Worm (Caenorhabditis elegans) whole organism, late embryonic: ENCODE measurements around the gene str-141.

ENCODE experiments used
- C08G9.2 ChIP-seq: sonication (generic microtip); optimal IDR thresholded peaks from 2 replicates; lab custom pipeline; 2016; ENCODE audit warnings: mild to moderate bottlenecking, missing genetic modification characterization, moderate library complexity, missing compliant biosample characterization
- C38D4.7 ChIP-seq: fragments of 200-800 bp; sonication (Bioruptor generic); optimal IDR thresholded peaks from 2 replicates; lab custom pipeline; 2018; ENCODE audit warnings: mild to moderate bottlenecking, missing genetic modification characterization, moderate library complexity, missing compliant biosample characterization
- F13H6.1 ChIP-seq: sonication (generic microtip); optimal IDR thresholded peaks from 2 replicates; lab custom pipeline; 2016; ENCODE audit warnings: missing genetic modification characterization, missing compliant biosample characterization
- T23F11.4 ChIP-seq: fragments of 200-800 bp; sonication (Bioruptor generic); optimal IDR thresholded peaks from 2 replicates; lab custom pipeline; 2018; ENCODE audit warnings: mild to moderate bottlenecking, missing genetic modification characterization, missing compliant biosample characterization
- Y22D7AL.16 ChIP-seq: sonication (generic microtip); optimal IDR thresholded peaks from 2 replicates; lab custom pipeline; 2016; ENCODE audit warnings: missing genetic modification characterization, missing compliant biosample characterization
- ama-1 ChIP-seq: fragments of 150-350 bp; optimal IDR thresholded peaks from 2 replicates; lab custom pipeline; 2014
- ceh-14 ChIP-seq: sonication (generic microtip); optimal IDR thresholded peaks from 2 replicates; lab custom pipeline; 2016; ENCODE audit warnings: missing genotype, missing genetic modification characterization, missing compliant biosample characterization
- ceh-24 ChIP-seq: sonication (generic microtip); optimal IDR thresholded peaks from 2 replicates; lab custom pipeline; 2016; ENCODE audit warnings: mild to moderate bottlenecking, missing genetic modification characterization, missing compliant biosample characterization
- ceh-30 ChIP-seq: fragments of 150-350 bp; optimal IDR thresholded peaks from 2 replicates; lab custom pipeline; 2014; ENCODE audit warnings: missing biosample characterization, missing genetic modification characterization
- ceh-31 ChIP-seq: sonication (generic microtip); optimal IDR thresholded peaks from 2 replicates; lab custom pipeline; 2016; ENCODE audit warnings: missing genetic modification characterization, missing compliant biosample characterization
- ceh-34 ChIP-seq: sonication (generic microtip); optimal IDR thresholded peaks from 2 replicates; lab custom pipeline; 2016; ENCODE audit warnings: mild to moderate bottlenecking, missing genetic modification characterization, missing compliant biosample characterization
- ceh-45 ChIP-seq: fragments of 200-800 bp; sonication (Bioruptor generic); IDR thresholded peaks from 2 replicates; pipeline ENCODE4 v1.3.6; 2022; ENCODE audit warnings: missing genetic modification reagents, missing genetic modification characterization, missing compliant biosample characterization
- che-1 ChIP-seq: sonication (generic microtip); optimal IDR thresholded peaks from 2 replicates; lab custom pipeline; 2016; ENCODE audit warnings: mild to moderate bottlenecking, missing genetic modification characterization, missing compliant biosample characterization
- dmd-4 ChIP-seq: sonication (generic microtip); optimal IDR thresholded peaks from 2 replicates; lab custom pipeline; 2016; ENCODE audit warnings: borderline replicate concordance, missing genetic modification characterization, missing compliant biosample characterization
- dve-1 ChIP-seq: sonication (generic microtip); optimal IDR thresholded peaks from 2 replicates; lab custom pipeline; 2017; ENCODE audit warnings: antibody characterized with exemption, mild to moderate bottlenecking, missing genetic modification characterization, missing compliant biosample characterization
- elt-4 ChIP-seq: sonication (generic microtip); optimal IDR thresholded peaks from 2 replicates; lab custom pipeline; 2016; ENCODE audit warnings: missing genetic modification characterization, missing compliant biosample characterization
- eyg-1 ChIP-seq: sonication (generic microtip); optimal IDR thresholded peaks from 2 replicates; lab custom pipeline; 2016; ENCODE audit warnings: missing genotype, missing genetic modification characterization, missing compliant biosample characterization
- fax-1 ChIP-seq: sonication (generic microtip); optimal IDR thresholded peaks from 2 replicates; lab custom pipeline; 2016; ENCODE audit warnings: missing genotype, missing genetic modification characterization, missing compliant biosample characterization
- fkh-10 ChIP-seq: fragments of 150-350 bp; optimal IDR thresholded peaks from 2 replicates; lab custom pipeline; 2014; ENCODE audit warnings: missing biosample characterization, missing genetic modification reagents, missing genetic modification characterization
- fkh-6 ChIP-seq: sonication (generic microtip); optimal IDR thresholded peaks from 2 replicates; lab custom pipeline; 2016; ENCODE audit warnings: missing genetic modification characterization, missing compliant biosample characterization
- gmeb-2 ChIP-seq: sonication (generic microtip); optimal IDR thresholded peaks from 2 replicates; lab custom pipeline; 2016; ENCODE audit warnings: missing genetic modification characterization, inconsistent platforms, missing compliant biosample characterization
- hlh-15 ChIP-seq: sonication (generic microtip); optimal IDR thresholded peaks from 2 replicates; lab custom pipeline; 2016; ENCODE audit warnings: missing genetic modification characterization, missing compliant biosample characterization
- hlh-30 ChIP-seq: sonication (generic microtip); optimal IDR thresholded peaks from 2 replicates; lab custom pipeline; 2017; ENCODE audit warnings: antibody characterized with exemption, missing genetic modification characterization, missing compliant biosample characterization; ENCODE audit not compliant: insufficient read depth
- hlh-6 ChIP-seq: sonication (generic microtip); optimal IDR thresholded peaks from 2 replicates; lab custom pipeline; 2016; ENCODE audit warnings: missing genotype, missing genetic modification characterization, missing compliant biosample characterization
- lin-11 ChIP-seq: fragments of 200-800 bp; sonication (Bioruptor generic); optimal IDR thresholded peaks from 2 replicates; lab custom pipeline; 2018; ENCODE audit warnings: mild to moderate bottlenecking, missing genetic modification characterization, missing compliant biosample characterization
- nhr-232 ChIP-seq: sonication (generic microtip); optimal IDR thresholded peaks from 2 replicates; lab custom pipeline; 2016; ENCODE audit warnings: missing genetic modification characterization, missing compliant biosample characterization
- pax-1 ChIP-seq: fragments of 150-350 bp; optimal IDR thresholded peaks from 2 replicates; lab custom pipeline; 2014; ENCODE audit warnings: missing biosample characterization, missing genetic modification characterization
- pha-2 ChIP-seq: sonication (generic microtip); optimal IDR thresholded peaks from 2 replicates; lab custom pipeline; 2017; ENCODE audit warnings: mild to moderate bottlenecking, missing genetic modification characterization, missing compliant biosample characterization
- pqm-1 ChIP-seq: sonication (generic microtip); optimal IDR thresholded peaks from 2 replicates; lab custom pipeline; 2016; ENCODE audit warnings: missing genetic modification characterization, missing compliant biosample characterization
- pros-1 ChIP-seq: fragments of 150-350 bp; optimal IDR thresholded peaks from 2 replicates; lab custom pipeline; 2014; ENCODE audit warnings: missing biosample characterization, missing genetic modification reagents, missing genetic modification characterization
- sdc-2 ChIP-seq: sonication (generic microtip); optimal IDR thresholded peaks from 2 replicates; lab custom pipeline; 2016; ENCODE audit warnings: missing genotype, missing genetic modification characterization, missing compliant biosample characterization
- syd-9 ChIP-seq: sonication (generic microtip); optimal IDR thresholded peaks from 2 replicates; lab custom pipeline; 2016; ENCODE audit warnings: mild to moderate bottlenecking, missing genetic modification characterization, moderate library complexity, missing compliant biosample characterization
- tbx-2 ChIP-seq: sonication (generic microtip); optimal IDR thresholded peaks from 2 replicates; lab custom pipeline; 2016; ENCODE audit warnings: missing genetic modification characterization, missing compliant biosample characterization
- tbx-7 ChIP-seq: sonication (generic microtip); optimal IDR thresholded peaks from 2 replicates; lab custom pipeline; 2016; ENCODE audit warnings: missing genotype, missing genetic modification characterization, missing compliant biosample characterization
- ttx-3 ChIP-seq: sonication (generic microtip); optimal IDR thresholded peaks from 2 replicates; lab custom pipeline; 2016; ENCODE audit warnings: missing genetic modification reagents, missing genetic modification characterization, missing compliant biosample characterization
- unc-3 ChIP-seq, 2 experiments: fragments of 200-800 bp in 1 of 2; sonication (Bioruptor generic) in 1 of 2; sonication (generic microtip) in 1 of 2; conservative IDR thresholded peaks in 1 of 2; optimal IDR thresholded peaks in 1 of 2; 2 replicates each; pipeline versions ENCODE4 v1.3.6 to Lab custom; 2016 to 2022; ENCODE audit warnings: missing compliant biosample characterization in 2 of 2, missing genetic modification characterization in 2 of 2, missing genetic modification reagents in 1 of 2
- unc-42 ChIP-seq: sonication (generic microtip); optimal IDR thresholded peaks from 2 replicates; lab custom pipeline; 2016; ENCODE audit warnings: missing genotype, missing genetic modification characterization, missing compliant biosample characterization
- zip-5 ChIP-seq: sonication (generic microtip); optimal IDR thresholded peaks from 2 replicates; lab custom pipeline; 2016; ENCODE audit warnings: missing genetic modification characterization, missing compliant biosample characterization
- ztf-16 ChIP-seq: sonication (generic microtip); optimal IDR thresholded peaks from 2 replicates; lab custom pipeline; 2017; ENCODE audit warnings: missing genetic modification characterization, missing compliant biosample characterization

str-141 gene

ce11 chrV:11341130-11341675, 17.6 kb upstream of the str-141 start (continued):
- TF ChIP-seq dmd-4 (tag; lab: Kevin White, UChicago): no peak
- TF ChIP-seq unc-42: peak; percentile 97
- TF ChIP-seq pros-1: no peak
- no peak for TF ChIP-seq dve-1 (tag; lab: Kevin White, UChicago)
- TF ChIP-seq ama-1 (lab: Kevin White, UChicago): no peak
- TF ChIP-seq gmeb-2 (tag; lab: Kevin White, UChicago): no peak
- no peak for TF ChIP-seq C38D4.7 (GFP tag; lab: Kevin White, UChicago)
- TF ChIP-seq fkh-6 (tag; lab: Kevin White, UChicago): no peak
- TF ChIP-seq ceh-34: peak; percentile 16
- no peak for TF ChIP-seq che-1 (tag; lab: Kevin White, UChicago)
- TF ChIP-seq ceh-14 (tag; lab: Kevin White, UChicago): no peak
- no peak for TF ChIP-seq F13H6.1 (tag; lab: Kevin White, UChicago)
- TF ChIP-seq C08G9.2: no peak
- TF ChIP-seq fax-1 (tag; lab: Kevin White, UChicago): no peak
- TF ChIP-seq ceh-31 (tag; lab: Kevin White, UChicago): peak; percentile 38
- peak; percentile 13 for TF ChIP-seq tbx-2
- no peak for TF ChIP-seq lin-11 (tag; lab: Kevin White, UChicago)
- TF ChIP-seq hlh-6: no peak
- no peak for TF ChIP-seq elt-4 (tag; lab: Kevin White, UChicago)
- TF ChIP-seq, all 69 proteins: peak for 6

- TF ChIP-seq C38D4.7 (GFP tag; lab: Kevin White, UChicago) (no peak), unc-42 (peak; percentile 90)
Observed at ce11 chrV:11336877-11337276, 13.3 kb upstream of the str-141 start.

ce11 chrV:11335757-11336418, 12.3 kb upstream of the str-141 start:
- TF ChIP-seq T23F11.4 (GFP tag; lab: Kevin White, UChicago): no peak
- peak; percentile 95 for TF ChIP-seq pax-1
- TF ChIP-seq ttx-3 (tag; lab: Kevin White, UChicago): no peak
- TF ChIP-seq ceh-34: peak; percentile 97
- no peak for TF ChIP-seq F13H6.1 (tag; lab: Kevin White, UChicago)
- no peak for TF ChIP-seq hlh-15 (tag; lab: Kevin White, UChicago)
- no peak for TF ChIP-seq ceh-24 (tag; lab: Kevin White, UChicago)
- TF ChIP-seq pha-2 (tag; lab: Kevin White, UChicago): peak; percentile 5

ce11 chrV:11334193-11334592, 10.6 kb upstream of the str-141 start, which contains the start of gene T02E9.6:
T02E9.6 (minus strand) TSS chrV:11334293.
- TF ChIP-seq ztf-16 (tag; lab: Kevin White, UChicago): no peak
- TF ChIP-seq ceh-30 (tag; lab: Kevin White, UChicago): no peak
- no peak for TF ChIP-seq C08G9.2
- TF ChIP-seq ceh-45 (GFP tag; lab: Robert Waterston, UW): no peak
- no peak for TF ChIP-seq zip-5 (tag; lab: Kevin White, UChicago)
- TF ChIP-seq fkh-10: no peak
- no peak for TF ChIP-seq syd-9
- TF ChIP-seq tbx-2: no peak
- no peak for TF ChIP-seq sdc-2 (tag; lab: Kevin White, UChicago)

- TF ChIP-seq pax-1 (no peak), tbx-7 (tag; lab: Kevin White, UChicago) (no peak), tbx-2 (no peak), hlh-30 (tag; lab: Kevin White, UChicago) (no peak), C08G9.2 (no peak), nhr-232 (tag; lab: Kevin White, UChicago) (no peak), syd-9 (no peak), unc-3 (GFP tag; conservative IDR thresholded peaks at IDR 0.05; lab: Robert Waterston, UW) (no peak), unc-3 (tag; optimal IDR thresholded peaks at IDR 0.05; lab: Kevin White, UChicago) (no peak), Y22D7AL.16 (tag; lab: Kevin White, UChicago) (no peak), pqm-1 (tag; lab: Kevin White, UChicago) (no peak), ceh-24 (tag; lab: Kevin White, UChicago) (no peak), eyg-1 (tag; lab: Kevin White, UChicago) (no peak), hlh-6 (no peak), gmeb-2 (tag; lab: Kevin White, UChicago) (no peak)
Observed at ce11 chrV:11329100-11329499, 5.5 kb upstream of the str-141 start, which contains the start of gene F47G9.6. F47G9.6 (plus strand) TSS chrV:11329400.
